Worm (Caenorhabditis elegans) whole organism, mixed stage, embryonic: ENCODE results near the gene Y53G8AM.8.

Experiments
- bed-3 ChIP-seq: fragments of 200-800 bp; sonication (Bioruptor generic); optimal IDR thresholded peaks from 3 replicates; lab custom pipeline; 2018; ENCODE audit warnings: mild to moderate bottlenecking, missing genetic modification characterization, moderate library complexity, missing compliant biosample characterization
- cnd-1 ChIP-seq: fragments of 200-800 bp; sonication (Bioruptor generic); optimal IDR thresholded peaks from 2 replicates; lab custom pipeline; 2018; ENCODE audit warnings: mild to moderate bottlenecking, missing genetic modification characterization, missing compliant biosample characterization
- drap-1 ChIP-seq: fragments of 200-800 bp; sonication (Bioruptor generic); optimal IDR thresholded peaks from 3 replicates; lab custom pipeline; 2018; ENCODE audit warnings: mild to moderate bottlenecking, missing genetic modification characterization, missing compliant biosample characterization
- lsy-2 ChIP-seq: fragments of 150-350 bp; optimal IDR thresholded peaks from 2 replicates; lab custom pipeline; 2014; ENCODE audit warnings: missing biosample characterization, missing genetic modification characterization
- mep-1 ChIP-seq: fragments of 150-350 bp; optimal IDR thresholded peaks from 2 replicates; lab custom pipeline; 2017; ENCODE audit warnings: missing biosample characterization, missing genetic modification reagents, missing genetic modification characterization, inconsistent platforms
- snpc-4 ChIP-seq: fragments of 150-350 bp; optimal IDR thresholded peaks from 2 replicates; lab custom pipeline; 2014; ENCODE audit warnings: missing biosample characterization, missing genetic modification characterization
- unc-62 ChIP-seq: fragments of 150-350 bp; optimal IDR thresholded peaks from 2 replicates; lab custom pipeline; 2014; ENCODE audit warnings: missing biosample characterization, missing genetic modification reagents, missing genetic modification characterization
- ztf-11 ChIP-seq: fragments of 150-350 bp; optimal IDR thresholded peaks from 2 replicates; lab custom pipeline; 2014; ENCODE audit warnings: missing biosample characterization, missing genetic modification characterization

DNA sequence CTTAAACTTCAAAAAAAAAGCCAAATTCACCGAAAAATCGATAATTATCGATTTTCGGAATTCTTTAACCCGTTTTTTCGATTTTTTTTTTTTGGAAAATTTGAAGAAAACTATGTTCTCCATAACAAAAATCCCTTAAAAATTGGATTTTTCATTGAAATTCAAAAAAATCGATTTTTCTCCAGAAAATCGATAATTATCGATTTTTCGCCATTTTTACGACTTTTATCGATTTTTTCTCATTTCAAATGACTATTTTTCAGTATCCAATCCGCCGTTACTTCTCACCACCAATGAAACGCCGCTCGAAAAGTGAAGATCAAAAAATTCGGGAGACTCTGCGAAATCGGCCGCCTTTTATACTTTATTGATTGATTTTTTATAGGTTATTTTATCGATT, 37.6 kb downstream of the Y53G8AM.8 start:
- TF ChIP-seq bed-3 (GFP tag; lab: Kevin White, UChicago) (no peak), mep-1 (tag; lab: Kevin White, UChicago) (no peak), ztf-11 (tag; lab: Kevin White, UChicago) (no peak), snpc-4 (tag; lab: Kevin White, UChicago) (no peak), drap-1 (GFP tag; lab: Kevin White, UChicago) (no peak), lsy-2 (no peak), unc-62 (no peak), cnd-1 (tag; lab: Kevin White, UChicago) (no peak)
